Fruit fly (Drosophila melanogaster) whole organism, embryonic: ENCODE data around the gene CG9986.

Experiments
- B-H2 ChIP-seq: fragments of 200-800 bp; sonication (Bioruptor generic); optimal IDR thresholded peaks from 2 replicates; lab custom pipeline; 2018; ENCODE audit warnings: missing biosample characterization, mild to moderate bottlenecking, missing genetic modification characterization
- CG10543 ChIP-seq: fragments of 200-800 bp; sonication (Bioruptor generic); optimal IDR thresholded peaks from 3 replicates; lab custom pipeline; 2017; ENCODE audit warnings: missing biosample characterization, mild to moderate bottlenecking, missing genetic modification characterization, moderate library complexity
- CG11093 ChIP-seq: fragments of 200-800 bp; sonication (Bioruptor generic); IDR thresholded peaks from 3 replicates; pipeline ENCODE4 v1.3.6; 2022; ENCODE audit warnings: missing biosample characterization, missing genetic modification characterization
- CG11456 ChIP-seq: fragments of 200-800 bp; sonication (Bioruptor generic); IDR thresholded peaks from 3 replicates; pipeline ENCODE4 v1.3.6; 2022; ENCODE audit warnings: missing biosample characterization, missing genetic modification characterization
- CG12071 ChIP-seq: fragments of 200-800 bp; sonication (Bioruptor generic); optimal IDR thresholded peaks from 3 replicates; lab custom pipeline; 2018; ENCODE audit warnings: missing biosample characterization, mild to moderate bottlenecking, missing genetic modification characterization
- CG13775 ChIP-seq: fragments of 200-800 bp; sonication (Bioruptor generic); optimal IDR thresholded peaks from 3 replicates; lab custom pipeline; 2017; ENCODE audit warnings: missing biosample characterization, mild to moderate bottlenecking, missing genetic modification characterization
- CG14667 ChIP-seq: fragments of 200-800 bp; sonication (Bioruptor generic); IDR thresholded peaks from 2 replicates; pipeline ENCODE4 v1.3.6; 2022; ENCODE audit warnings: missing biosample characterization, missing genetic modification characterization
- CG14860 ChIP-seq: fragments of 200-800 bp; sonication (Bioruptor generic); IDR thresholded peaks from 3 replicates; pipeline ENCODE4 v1.3.6; 2022; ENCODE audit warnings: missing biosample characterization, missing genetic modification characterization; ENCODE audit not compliant: partially characterized antibody
- CG15479 ChIP-seq: fragments of 200-800 bp; sonication (Bioruptor generic); optimal IDR thresholded peaks from 3 replicates; lab custom pipeline; 2019; ENCODE audit warnings: missing biosample characterization, mild to moderate bottlenecking, missing genetic modification characterization, moderate library complexity
- CG31441 ChIP-seq: fragments of 200-800 bp; sonication (Bioruptor generic); IDR thresholded peaks from 2 replicates; pipeline ENCODE4 v1.3.6; 2022; ENCODE audit warnings: missing biosample characterization, missing genetic modification characterization
- CG3726 ChIP-seq: fragments of 200-800 bp; sonication (Bioruptor generic); IDR thresholded peaks from 3 replicates; pipeline ENCODE4, ENCODE4 v1.3.6; 2022; ENCODE audit warnings: missing biosample characterization, missing genetic modification characterization
- CG4282 ChIP-seq: fragments of 200-800 bp; sonication (Bioruptor generic); optimal IDR thresholded peaks from 2 replicates; lab custom pipeline; 2016; ENCODE audit warnings: missing biosample characterization, missing genetic modification characterization
- CG6791 ChIP-seq: fragments of 200-800 bp; sonication (Bioruptor generic); IDR thresholded peaks from 3 replicates; pipeline ENCODE4 v1.3.6; 2022; ENCODE audit warnings: missing biosample characterization, missing genetic modification characterization; ENCODE audit not compliant: partially characterized antibody
- CG7745 ChIP-seq: fragments of 200-800 bp; sonication (Bioruptor generic); optimal IDR thresholded peaks from 2 replicates; lab custom pipeline; 2018; ENCODE audit warnings: missing biosample characterization, mild to moderate bottlenecking, missing genetic modification characterization, moderate library complexity
- CG7987 ChIP-seq: fragments of 200-800 bp; sonication (Bioruptor generic); optimal IDR thresholded peaks from 2 replicates; lab custom pipeline; 2018; ENCODE audit warnings: missing biosample characterization, mild to moderate bottlenecking, missing genetic modification characterization, moderate library complexity
- CG8290 ChIP-seq, 3 experiments: fragments of 200-800 bp; sonication (Bioruptor generic); optimal IDR thresholded peaks; 2 replicates each; lab custom pipeline; 2016 to 2019; ENCODE audit warnings: missing biosample characterization in 3 of 3, missing genetic modification characterization in 3 of 3, mild to moderate bottlenecking in 2 of 3, moderate library complexity in 1 of 3
- CG8359 ChIP-seq: fragments of 200-800 bp; sonication (Bioruptor generic); optimal IDR thresholded peaks from 2 replicates; lab custom pipeline; 2017; ENCODE audit warnings: missing biosample characterization, mild to moderate bottlenecking, missing genetic modification characterization, borderline replicate concordance
- CG8478 ChIP-seq: fragments of >200 bp; optimal IDR thresholded peaks from 2 replicates; lab custom pipeline; 2018
- CG9727 ChIP-seq: fragments of 200-800 bp; sonication (Bioruptor generic); optimal IDR thresholded peaks from 3 replicates; lab custom pipeline; 2017; ENCODE audit warnings: missing biosample characterization, mild to moderate bottlenecking, missing genetic modification characterization
- CG9932 ChIP-seq: fragments of 200-800 bp; sonication (Bioruptor generic); IDR thresholded peaks from 2 replicates; pipeline ENCODE4 v1.3.6; 2022; ENCODE audit warnings: missing biosample characterization, missing genetic modification characterization
- Deaf1 ChIP-seq: fragments of 200-800 bp; optimal IDR thresholded peaks from 3 replicates; lab custom pipeline; 2019; ENCODE audit warnings: missing biosample characterization, mild to moderate bottlenecking, missing genetic modification characterization, moderate library complexity
- Doc2 ChIP-seq: fragments of 200-800 bp; sonication (Bioruptor generic); IDR thresholded peaks from 2 replicates; pipeline ENCODE4 v1.3.6; 2022; ENCODE audit warnings: missing biosample characterization, missing genetic modification characterization
- E2f1 ChIP-seq: fragments of 200-800 bp; sonication (Bioruptor generic); IDR thresholded peaks from 2 replicates; pipeline ENCODE4 v1.3.6; 2022; ENCODE audit warnings: missing biosample characterization, missing genetic modification characterization
- Gug ChIP-seq: fragments of 200-800 bp; sonication (Bioruptor generic); IDR thresholded peaks from 4 replicates; pipeline ENCODE4 v1.3.6; 2022; ENCODE audit warnings: missing biosample characterization, missing genetic modification characterization
- HmgZ ChIP-seq: fragments of 200-800 bp; sonication (Bioruptor generic); optimal IDR thresholded peaks from 2 replicates; lab custom pipeline; 2018; ENCODE audit warnings: missing biosample characterization, mild to moderate bottlenecking, missing genetic modification characterization
- MBD-R2 ChIP-seq: fragments of 200-800 bp; sonication (Bioruptor generic); IDR thresholded peaks from 2 replicates; pipeline ENCODE4 v1.3.6; 2022; ENCODE audit warnings: missing biosample characterization, missing genetic modification characterization
- Med ChIP-seq: fragments of 200-800 bp; sonication (Bioruptor generic); peaks from one replicate; lab custom pipeline; 2016; ENCODE audit warnings: missing biosample characterization, missing genetic modification characterization, mild to moderate bottlenecking, inconsistent platforms, moderate library complexity
- Oaz ChIP-seq: fragments of 200-800 bp; sonication (Bioruptor generic); IDR thresholded peaks from 2 replicates; pipeline ENCODE4 v1.3.6; 2022; ENCODE audit warnings: missing biosample characterization, missing genetic modification characterization
- bigmax ChIP-seq: fragments of 200-800 bp; sonication (Bioruptor generic); optimal IDR thresholded peaks from 2 replicates; lab custom pipeline; 2018; ENCODE audit warnings: missing biosample characterization, mild to moderate bottlenecking, missing genetic modification characterization
- ci ChIP-seq: fragments of 200-800 bp; sonication (Bioruptor generic); IDR thresholded peaks from 3 replicates; pipeline ENCODE4 v1.3.6; 2022; ENCODE audit warnings: missing biosample characterization, missing genetic modification characterization
- crol ChIP-seq: fragments of 200-800 bp; sonication (Bioruptor generic); IDR thresholded peaks from 2 replicates; pipeline ENCODE4 v1.3.6; 2022; ENCODE audit warnings: missing biosample characterization, missing genetic modification characterization
- crp ChIP-seq, 2 experiments: fragments of 200-800 bp; sonication (Bioruptor generic); optimal IDR thresholded peaks; 2 replicates in 1 of 2; 3 replicates in 1 of 2; lab custom pipeline; 2017; ENCODE audit warnings: missing biosample characterization in 2 of 2, missing genetic modification characterization in 2 of 2, mild to moderate bottlenecking in 1 of 2, moderate library complexity in 1 of 2
- dimm ChIP-seq: fragments of 200-800 bp; sonication (Bioruptor generic); IDR thresholded peaks from 2 replicates; pipeline ENCODE4 v1.3.6; 2022; ENCODE audit warnings: missing biosample characterization, missing genetic modification characterization
- gro ChIP-seq: fragments of 200-800 bp; sonication (Bioruptor generic); optimal IDR thresholded peaks from 2 replicates; lab custom pipeline; 2016; ENCODE audit warnings: missing biosample characterization, missing genetic modification characterization
- hb ChIP-seq: fragments of 200-800 bp; sonication (Bioruptor generic); IDR thresholded peaks from 3 replicates; pipeline ENCODE4 v1.3.6; 2022; ENCODE audit warnings: missing biosample characterization, missing genetic modification characterization; ENCODE audit not compliant: partially characterized antibody
- hth ChIP-seq: fragments of >200 bp; optimal IDR thresholded peaks from 2 replicates; lab custom pipeline; 2017; ENCODE audit warnings: inconsistent platforms
- lbe ChIP-seq: fragments of 200-800 bp; sonication (Bioruptor generic); optimal IDR thresholded peaks from 2 replicates; lab custom pipeline; 2016; ENCODE audit warnings: missing biosample characterization, mild to moderate bottlenecking, missing genetic modification characterization
- otp ChIP-seq: fragments of 200-800 bp; sonication (Bioruptor generic); IDR thresholded peaks from 3 replicates; pipeline ENCODE4, ENCODE4 v1.3.6; 2022; ENCODE audit warnings: missing biosample characterization, missing genetic modification characterization
- pzg ChIP-seq: fragments of 200-800 bp; sonication (Bioruptor generic); optimal IDR thresholded peaks from 3 replicates; lab custom pipeline; 2018; ENCODE audit warnings: missing biosample characterization, mild to moderate bottlenecking, missing genetic modification characterization, moderate library complexity
- sens-2 ChIP-seq: fragments of 200-800 bp; sonication (Bioruptor generic); IDR thresholded peaks from 2 replicates; pipeline ENCODE4 v1.3.6; 2022; ENCODE audit warnings: missing biosample characterization, missing genetic modification characterization
- trh ChIP-seq: fragments of 200-800 bp; sonication (Bioruptor generic); optimal IDR thresholded peaks from 2 replicates; lab custom pipeline; 2016; ENCODE audit warnings: missing biosample characterization, missing genetic modification characterization
- vvl ChIP-seq: fragments of 200-800 bp; sonication (Bioruptor generic); IDR thresholded peaks from 2 replicates; pipeline ENCODE4 v1.3.6; 2022; ENCODE audit warnings: missing biosample characterization, missing genetic modification characterization
- zen ChIP-seq: fragments of 200-800 bp; sonication (Bioruptor generic); optimal IDR thresholded peaks from 3 replicates; lab custom pipeline; 2018; ENCODE audit warnings: missing biosample characterization, mild to moderate bottlenecking, missing genetic modification characterization, moderate library complexity

The CG9986 gene

dm6 chr3R:28562654-28563198 is 43.2 kb upstream of the CG9986 start (continued):
- no peak for TF ChIP-seq lbe
- TF ChIP-seq CG13775 = no peak
- TF ChIP-seq crp (GFP tag; optimal IDR thresholded peaks at IDR 0.05; lab: Kevin White, UChicago) = no peak
- no peak for TF ChIP-seq HmgZ (tag; lab: Kevin White, UChicago)
- peak; percentile 55 for TF ChIP-seq Med
- no peak for TF ChIP-seq Oaz (GFP tag; lab: Robert Waterston, UW)
- TF ChIP-seq hth (lab: Kevin White, UChicago) = no peak
- no peak for TF ChIP-seq CG14667 (GFP tag; lab: Robert Waterston, UW)
- no peak for TF ChIP-seq MBD-R2
- no peak for TF ChIP-seq pzg
- TF ChIP-seq trh = no peak
- TF ChIP-seq CG6791 (GFP tag; lab: Robert Waterston, UW) = no peak
- no peak for TF ChIP-seq sens-2
- TF ChIP-seq CG8290 (GFP tag; optimal IDR thresholded peaks at IDR 0.05; lab: Kevin White, UChicago) = no peak
- TF ChIP-seq CG8290 (tag; optimal IDR thresholded peaks at IDR 0.05; lab: Kevin White, UChicago) = no peak
- no peak for TF ChIP-seq gro (GFP tag; lab: Kevin White, UChicago)
- 0 out of 2 replicates have a peak, but pooled peaks have one; percentile 10 for TF ChIP-seq CG31441 (GFP tag; lab: Robert Waterston, UW)
- TF ChIP-seq Gug (GFP tag; lab: Robert Waterston, UW) = no peak
- no peak for TF ChIP-seq CG9932 (GFP tag; lab: Robert Waterston, UW)
- TF ChIP-seq zen (tag; lab: Kevin White, UChicago) = no peak
- no peak for TF ChIP-seq CG11093 (GFP tag; lab: Robert Waterston, UW)
- no peak for TF ChIP-seq CG14860 (GFP tag; lab: Robert Waterston, UW)
- no peak for TF ChIP-seq CG10543 (GFP tag; lab: Kevin White, UChicago)
- TF ChIP-seq hb = no peak
- TF ChIP-seq dimm (GFP tag; lab: Robert Waterston, UW) = no peak
- no peak for TF ChIP-seq E2f1 (GFP tag; lab: Robert Waterston, UW)
- TF ChIP-seq CG8359 = no peak
- TF ChIP-seq CG7987 (GFP tag; lab: Kevin White, UChicago) = no peak
- no peak for TF ChIP-seq CG3726
- no peak for TF ChIP-seq CG7745 (tag; lab: Kevin White, UChicago)
- no peak for TF ChIP-seq CG8478 (lab: Kevin White, UChicago)
- no peak for TF ChIP-seq CG12071 (GFP tag; lab: Kevin White, UChicago)
- no peak for TF ChIP-seq CG9727 (GFP tag; lab: Kevin White, UChicago)
- TF ChIP-seq Doc2 (GFP tag; lab: Robert Waterston, UW) = no peak
- TF ChIP-seq bigmax (GFP tag; lab: Kevin White, UChicago) = no peak

dm6 chr3R:28563531-28563930 is 42.3 kb upstream of the CG9986 start:
- TF ChIP-seq CG4282 (GFP tag; lab: Kevin White, UChicago) (no peak), CG10543 (GFP tag; lab: Kevin White, UChicago) (peak; percentile 66), Deaf1 (tag; lab: Kevin White, UChicago) (peak; percentile 65), bigmax (GFP tag; lab: Kevin White, UChicago) (peak; percentile 16), crol (GFP tag; lab: Robert Waterston, UW) (peak; percentile 87), CG15479 (GFP tag; lab: Kevin White, UChicago) (peak; percentile 19), CG11456 (GFP tag; lab: Robert Waterston, UW) (no peak), ci (0 out of 3 replicates have a peak, but pooled peaks have one; percentile 41), otp (GFP tag; lab: Robert Waterston, UW) (0 out of 3 replicates have a peak, but pooled peaks have one; percentile 16), B-H2 (GFP tag; lab: Kevin White, UChicago) (no peak), vvl (GFP tag; lab: Robert Waterston, UW) (0 out of 2 replicates have a peak, but pooled peaks have one; percentile 47)
